Worm (Caenorhabditis elegans): ENCODE data around the gene nas-29.

nas-29 gene

DNA sequence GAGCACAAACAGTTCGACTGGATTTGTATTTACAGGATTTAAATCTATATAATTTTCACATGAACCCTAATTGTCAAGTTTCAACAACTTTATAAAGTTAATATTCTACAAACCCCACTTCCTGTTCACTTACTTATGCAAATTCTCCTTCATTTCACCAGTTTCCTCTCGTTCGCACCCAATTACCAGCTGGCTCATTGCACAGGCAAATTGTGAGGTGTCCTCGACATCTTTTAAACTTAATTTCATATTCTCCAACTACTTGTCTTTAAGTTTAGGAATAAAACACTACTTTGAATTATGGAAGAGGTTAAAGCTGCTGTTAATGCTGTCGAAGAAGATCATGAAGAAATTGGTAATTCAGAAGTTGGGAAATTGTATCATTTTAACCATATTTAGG is 30.6 kb upstream of the nas-29 start, which contains the start of gene C27D6.1:
Gene C27D6.1 (plus strand): TSS at position 301 of the 400 bp plus-strand sequence.
- TF ChIP-seq nhr-129 (tag; optimal IDR thresholded peaks at IDR 0.05) (no peak), ztf-11 (tag; optimal IDR thresholded peaks at IDR 0.05) (no peak)

DNA sequence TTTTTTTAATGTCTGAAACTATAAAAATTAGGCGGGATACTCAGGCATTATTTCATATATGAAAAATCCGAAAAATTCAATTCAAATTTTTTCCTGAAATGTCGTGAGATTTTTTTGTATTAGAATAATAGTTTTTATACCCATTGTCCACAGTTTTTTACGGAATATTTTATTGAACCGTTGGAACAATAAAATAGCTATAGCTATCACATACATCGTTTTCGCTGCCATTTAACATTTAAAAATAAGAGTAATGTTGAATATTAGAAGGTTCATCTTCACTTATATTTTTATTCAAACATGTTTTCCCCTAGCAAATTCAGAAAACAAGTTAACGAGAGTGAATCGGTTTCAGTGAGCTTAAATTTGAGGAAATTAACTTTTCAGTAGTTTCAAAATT is 29.8 kb upstream of the nas-29 start, which contains the start of gene C27D6.15:
Gene C27D6.15 (plus strand): TSS at position 301 of the 400 bp plus-strand sequence.
- TF ChIP-seq blmp-1 (tag; optimal IDR thresholded peaks at IDR 0.05; ENCODE audit: insufficient read depth) (no peak), crh-2 (tag; optimal IDR thresholded peaks at IDR 0.05) (no peak), nhr-237 (tag; optimal IDR thresholded peaks at IDR 0.05) (no peak), mbf-1 (tag; optimal IDR thresholded peaks at IDR 0.05) (no peak), nhr-6 (tag; optimal IDR thresholded peaks at IDR 0.05) (no peak), unc-55 (GFP tag; optimal IDR thresholded peaks at IDR 0.05) (no peak), fos-1 (tag; optimal IDR thresholded peaks at IDR 0.05) (no peak), aly-2 (tag; optimal IDR thresholded peaks at IDR 0.05) (no peak), ztf-11 (tag; optimal IDR thresholded peaks at IDR 0.05) (no peak), mdl-1 (tag; optimal IDR thresholded peaks at IDR 0.05) (no peak), dmd-4 (tag; optimal IDR thresholded peaks at IDR 0.05) (no peak), Y55F3AM.14 (GFP tag; optimal IDR thresholded peaks at IDR 0.05) (no peak), R02D3.7 (tag; optimal IDR thresholded peaks at IDR 0.05) (no peak), peb-1 (tag; optimal IDR thresholded peaks at IDR 0.05) (no peak), nhr-12 (tag; optimal IDR thresholded peaks at IDR 0.05) (no peak)

DNA sequence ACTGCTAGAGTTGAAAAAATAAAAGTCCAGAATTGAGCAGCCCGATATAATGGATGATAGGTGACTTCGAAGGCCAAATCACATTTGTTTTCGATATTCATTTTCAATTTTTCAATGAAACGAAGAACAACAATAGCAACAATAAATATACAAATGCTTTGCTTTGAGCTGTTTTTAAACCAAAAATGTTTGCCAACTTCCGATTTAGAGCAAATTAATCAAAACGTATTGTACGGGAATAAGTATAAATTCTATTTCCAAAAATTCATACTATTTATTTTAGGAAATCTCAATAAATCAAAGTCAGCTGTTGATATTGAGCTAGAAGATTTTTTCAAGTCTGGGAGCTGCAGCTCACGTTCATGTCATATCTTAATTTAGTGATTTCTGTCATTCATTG is 29.1 kb upstream of the nas-29 start, which contains the start of gene srb-1:
Gene srb-1 (minus strand): TSS at position 101 of the 400 bp plus-strand sequence.
- TF ChIP-seq unc-39 (tag; optimal IDR thresholded peaks at IDR 0.05) (no peak), unc-55 (GFP tag; optimal IDR thresholded peaks at IDR 0.05) (no peak), nhr-25 (tag; optimal IDR thresholded peaks at IDR 0.05) (no peak), mab-5 (tag; optimal IDR thresholded peaks at IDR 0.05) (no peak), sem-4 (tag; optimal IDR thresholded peaks at IDR 0.05) (no peak), nhr-10 (tag; optimal IDR thresholded peaks at IDR 0.05) (no peak), ztf-11 (tag; optimal IDR thresholded peaks at IDR 0.05) (no peak), blmp-1 (tag; optimal IDR thresholded peaks at IDR 0.05; ENCODE audit: insufficient read depth) (no peak), nhr-237 (tag; optimal IDR thresholded peaks at IDR 0.05) (no peak), zag-1 (tag; optimal IDR thresholded peaks at IDR 0.05) (no peak), dmd-4 (tag; optimal IDR thresholded peaks at IDR 0.05) (no peak), peb-1 (tag; optimal IDR thresholded peaks at IDR 0.05) (no peak), nhr-12 (tag; optimal IDR thresholded peaks at IDR 0.05) (no peak)

DNA sequence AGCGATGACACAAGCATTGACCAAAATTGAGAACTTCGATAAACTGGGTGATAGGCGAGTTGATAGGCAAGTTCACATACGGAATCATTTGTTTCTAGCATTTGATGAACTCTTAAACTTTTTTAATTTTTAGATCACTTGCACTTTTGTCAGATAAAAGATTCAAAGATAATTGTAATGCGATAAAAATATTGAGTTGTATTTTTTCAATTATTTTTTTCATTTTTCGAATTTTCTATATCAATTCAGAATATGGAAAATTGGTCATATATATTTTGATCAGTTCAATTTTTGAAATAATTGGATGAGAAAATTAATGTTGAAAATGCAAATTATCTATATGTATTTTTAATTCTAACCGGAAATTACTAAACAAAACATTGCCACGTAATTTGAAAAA is 24.9 kb upstream of the nas-29 start, which contains the start of gene srb-3:
Gene srb-3 (minus strand): TSS at position 101 of the 400 bp plus-strand sequence.
- TF ChIP-seq unc-55 (GFP tag; optimal IDR thresholded peaks at IDR 0.05): no peak
- no peak for TF ChIP-seq R02D3.7 (tag; optimal IDR thresholded peaks at IDR 0.05)
- no peak for TF ChIP-seq sma-3 (GFP tag; optimal IDR thresholded peaks at IDR 0.05)
- no peak for TF ChIP-seq mbf-1 (tag; optimal IDR thresholded peaks at IDR 0.05)
- TF ChIP-seq nhr-21 (tag; optimal IDR thresholded peaks at IDR 0.05): no peak
- TF ChIP-seq ztf-11 (tag; optimal IDR thresholded peaks at IDR 0.05): no peak
- TF ChIP-seq gmeb-1 (tag; optimal IDR thresholded peaks at IDR 0.05): no peak
- TF ChIP-seq mab-5 (tag; optimal IDR thresholded peaks at IDR 0.05): no peak
- no peak for TF ChIP-seq Y55F3AM.14 (GFP tag; optimal IDR thresholded peaks at IDR 0.05)
- TF ChIP-seq ceh-82 (tag; optimal IDR thresholded peaks at IDR 0.05): no peak
- no peak for TF ChIP-seq snpc-4 (tag; optimal IDR thresholded peaks at IDR 0.05)

DNA sequence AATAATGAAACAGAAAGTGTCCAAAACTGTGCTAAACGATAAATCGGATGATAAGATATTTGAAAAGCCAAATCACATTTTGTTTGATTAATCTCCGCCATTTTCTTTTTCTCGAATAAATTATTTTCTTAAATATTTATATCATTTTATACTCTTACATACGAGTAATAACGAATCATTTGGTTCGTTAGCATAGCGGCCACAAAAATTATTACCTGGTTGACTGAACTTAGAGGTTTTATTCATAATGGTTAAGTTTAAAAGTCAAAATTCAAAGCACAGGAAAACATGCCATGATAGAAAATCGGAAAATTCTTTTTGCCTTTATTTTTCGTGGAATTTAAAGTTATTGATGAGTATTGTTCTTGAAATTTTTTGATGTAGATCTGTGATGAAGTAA is 21.4 kb upstream of the nas-29 start, which contains the start of gene srb-5:
Gene srb-5 (minus strand): TSS at position 101 of the 400 bp plus-strand sequence.
- TF ChIP-seq crh-2 (tag; optimal IDR thresholded peaks at IDR 0.05): no peak
- no peak for TF ChIP-seq dmd-4 (tag; optimal IDR thresholded peaks at IDR 0.05)
- TF ChIP-seq elt-1 (tag; optimal IDR thresholded peaks at IDR 0.05): no peak
- TF ChIP-seq sma-3 (GFP tag; optimal IDR thresholded peaks at IDR 0.05): no peak

DNA sequence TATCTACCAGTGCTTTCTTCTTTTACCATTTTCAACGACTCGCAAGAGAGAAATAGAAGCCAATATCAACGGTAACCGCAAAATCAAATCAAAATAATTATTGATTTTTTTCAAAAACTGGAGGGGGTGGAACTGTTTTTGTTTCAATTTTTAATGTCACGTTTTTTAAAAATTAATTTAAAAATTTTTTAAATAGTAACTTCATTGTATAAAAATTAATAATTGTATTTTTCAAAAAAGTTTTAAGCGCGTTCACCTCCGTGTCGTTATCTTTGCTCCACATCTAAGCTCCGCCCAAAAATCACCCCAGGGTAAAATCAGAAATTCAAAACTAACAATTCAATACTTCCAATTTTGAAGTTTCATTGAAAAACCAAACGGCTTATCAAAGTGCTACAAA is 19.3 kb upstream of the nas-29 start, which contains the start of gene C27D6.11:
Gene C27D6.11 (minus strand): TSS at position 101 of the 400 bp plus-strand sequence.
- TF ChIP-seq egl-27 (tag; optimal IDR thresholded peaks at IDR 0.05): no peak
- TF ChIP-seq elt-1 (tag; optimal IDR thresholded peaks at IDR 0.05): no peak
- TF ChIP-seq lin-39 (tag; optimal IDR thresholded peaks at IDR 0.05): no peak
- TF ChIP-seq blmp-1 (tag; optimal IDR thresholded peaks at IDR 0.05; ENCODE audit: insufficient read depth): no peak
- no peak for TF ChIP-seq lin-11 (tag; optimal IDR thresholded peaks at IDR 0.05)
- no peak for TF ChIP-seq snpc-4 (tag; optimal IDR thresholded peaks at IDR 0.05)
- TF ChIP-seq skn-1 (tag; optimal IDR thresholded peaks at IDR 0.05): no peak
- no peak for TF ChIP-seq peb-1 (tag; optimal IDR thresholded peaks at IDR 0.05)
- TF ChIP-seq F13H6.1 (tag; optimal IDR thresholded peaks at IDR 0.05): no peak
